Fruit fly (Drosophila melanogaster): ENCODE measurements around the gene Archease.

Archease gene

dm6 chr3R:21627752-21628151, 35.0 kb downstream of the Archease start:
- TF ChIP-seq CG10348 (GFP tag; IDR thresholded peaks at IDR 0.05): 0 out of 2 replicates have a peak, but pooled peaks have one; percentile 36
- peak; percentile 42 for TF ChIP-seq CG15710 (tag; optimal IDR thresholded peaks at IDR 0.05)
- TF ChIP-seq CG14655 (GFP tag; optimal IDR thresholded peaks at IDR 0.05): peak; percentile 86
- TF ChIP-seq Snoo (tag; optimal IDR thresholded peaks at IDR 0.05): peak; percentile 61
- peak; percentile 73 for TF ChIP-seq Pif1A (GFP tag; optimal IDR thresholded peaks at IDR 0.05)
- peak; percentile 46 for TF ChIP-seq Pif1B (GFP tag; optimal IDR thresholded peaks at IDR 0.05)
- TF ChIP-seq rn (GFP tag; IDR thresholded peaks at IDR 0.05): peak; percentile 53; the same call in 1 of the 2 replicates
- peak; percentile 79 for TF ChIP-seq CG4496 (GFP tag; IDR thresholded peaks at IDR 0.05)
- peak; percentile 75 for TF ChIP-seq Ets98B (GFP tag; IDR thresholded peaks at IDR 0.05)
- peak; percentile 77 for TF ChIP-seq CG12605 (GFP tag; IDR thresholded peaks at IDR 0.05)
- TF ChIP-seq gl (tag; optimal IDR thresholded peaks at IDR 0.05): no peak
- TF ChIP-seq CG17806 (tag; optimal IDR thresholded peaks at IDR 0.05): peak; percentile 70
- peak; percentile 51 for TF ChIP-seq CG34367 (tag; optimal IDR thresholded peaks at IDR 0.05)
- TF ChIP-seq EcR (GFP tag; optimal IDR thresholded peaks at IDR 0.05): no peak
- TF ChIP-seq fd96Ca (GFP tag; IDR thresholded peaks at IDR 0.05): peak; percentile 69; the same call in 2 of the 3 replicates
- TF ChIP-seq CG8301 (tag; optimal IDR thresholded peaks at IDR 0.05): peak; percentile 82
- peak; percentile 66 for TF ChIP-seq CG9948 (tag; optimal IDR thresholded peaks at IDR 0.05)
- TF ChIP-seq CG13204 (GFP tag; optimal IDR thresholded peaks at IDR 0.05): no peak
- TF ChIP-seq CG32121 (GFP tag; IDR thresholded peaks at IDR 0.05): peak; percentile 78
- peak; percentile 45 for TF ChIP-seq D1 (tag; optimal IDR thresholded peaks at IDR 0.05)
- peak; percentile 60 for TF ChIP-seq CG8159 (tag; optimal IDR thresholded peaks at IDR 0.05)

- TF ChIP-seq Pif1A (GFP tag; optimal IDR thresholded peaks at IDR 0.05) (no peak), EcR (GFP tag; optimal IDR thresholded peaks at IDR 0.05) (peak; percentile 69), CG8159 (tag; optimal IDR thresholded peaks at IDR 0.05) (no peak), CG17806 (tag; optimal IDR thresholded peaks at IDR 0.05) (no peak), Pif1B (GFP tag; optimal IDR thresholded peaks at IDR 0.05) (no peak), fd96Ca (GFP tag; IDR thresholded peaks at IDR 0.05) (no peak; the same call in 2 of the 3 replicates), CG15710 (tag; optimal IDR thresholded peaks at IDR 0.05) (peak; percentile 5), CG12605 (GFP tag; IDR thresholded peaks at IDR 0.05) (peak; percentile 67), D1 (tag; optimal IDR thresholded peaks at IDR 0.05) (no peak), CG32121 (GFP tag; IDR thresholded peaks at IDR 0.05) (no peak; the same call in 1 of the 2 replicates), CG10348 (GFP tag; IDR thresholded peaks at IDR 0.05) (no peak), CG9948 (tag; optimal IDR thresholded peaks at IDR 0.05) (no peak), gl (tag; optimal IDR thresholded peaks at IDR 0.05) (peak; percentile 3), rn (GFP tag; IDR thresholded peaks at IDR 0.05) (no peak), CG13204 (GFP tag; optimal IDR thresholded peaks at IDR 0.05) (peak; percentile 29), CG8301 (tag; optimal IDR thresholded peaks at IDR 0.05) (no peak), Ets98B (GFP tag; IDR thresholded peaks at IDR 0.05) (peak; percentile 17; the same call in 1 of the 2 replicates), CG14655 (GFP tag; optimal IDR thresholded peaks at IDR 0.05) (no peak), CG34367 (tag; optimal IDR thresholded peaks at IDR 0.05) (no peak), CG4496 (GFP tag; IDR thresholded peaks at IDR 0.05) (0 out of 3 replicates have a peak, but pooled peaks have one; percentile 5), Snoo (tag; optimal IDR thresholded peaks at IDR 0.05) (peak; percentile 3)
Observed at dm6 chr3R:21626103-21626897, 36.5 kb downstream of the Archease start.

- TF ChIP-seq EcR (GFP tag; optimal IDR thresholded peaks at IDR 0.05): peak; percentile 50
- TF ChIP-seq Snoo (tag; optimal IDR thresholded peaks at IDR 0.05): no peak
Observed at dm6 chr3R:21624352-21624954, 38.3 kb downstream of the Archease start.

- peak; percentile 29 for TF ChIP-seq EcR (GFP tag; optimal IDR thresholded peaks at IDR 0.05)
- TF ChIP-seq rn (GFP tag; IDR thresholded peaks at IDR 0.05): no peak
Observed at dm6 chr3R:21621448-21621847, 41.3 kb downstream of the Archease start.

dm6 chr3R:21619745-21620144, 43.0 kb downstream of the Archease start:
- TF ChIP-seq D1 (tag; optimal IDR thresholded peaks at IDR 0.05) (peak; percentile 44), Ets98B (GFP tag; IDR thresholded peaks at IDR 0.05) (no peak)

dm6 chr3R:21619117-21619650, 43.6 kb downstream of the Archease start, which contains the start of gene InR:
TSS of gene InR (minus strand) at chr3R:21619321.
- no peak for TF ChIP-seq CG8301 (tag; optimal IDR thresholded peaks at IDR 0.05)
- TF ChIP-seq fd96Ca (GFP tag; IDR thresholded peaks at IDR 0.05): no peak
- TF ChIP-seq rn (GFP tag; IDR thresholded peaks at IDR 0.05): no peak
- TF ChIP-seq CG14655 (GFP tag; optimal IDR thresholded peaks at IDR 0.05): no peak
- TF ChIP-seq CG4496 (GFP tag; IDR thresholded peaks at IDR 0.05): no peak
- peak; percentile 9 for TF ChIP-seq gl (tag; optimal IDR thresholded peaks at IDR 0.05)
- peak; percentile 70 for TF ChIP-seq EcR (GFP tag; optimal IDR thresholded peaks at IDR 0.05)
- no peak for TF ChIP-seq CG32121 (GFP tag; IDR thresholded peaks at IDR 0.05)
- no peak for TF ChIP-seq CG10348 (GFP tag; IDR thresholded peaks at IDR 0.05)
- TF ChIP-seq CG8159 (tag; optimal IDR thresholded peaks at IDR 0.05): peak; percentile 3
- TF ChIP-seq Pif1B (GFP tag; optimal IDR thresholded peaks at IDR 0.05): no peak
- no peak for TF ChIP-seq CG9948 (tag; optimal IDR thresholded peaks at IDR 0.05)
- peak; percentile 39 for TF ChIP-seq Pif1A (GFP tag; optimal IDR thresholded peaks at IDR 0.05)
- no peak for TF ChIP-seq Ets98B (GFP tag; IDR thresholded peaks at IDR 0.05)
- TF ChIP-seq Snoo (tag; optimal IDR thresholded peaks at IDR 0.05): peak; percentile 66
- TF ChIP-seq CG13204 (GFP tag; optimal IDR thresholded peaks at IDR 0.05): peak; percentile 20
- TF ChIP-seq CG17806 (tag; optimal IDR thresholded peaks at IDR 0.05): no peak
- peak; percentile 22 for TF ChIP-seq CG34367 (tag; optimal IDR thresholded peaks at IDR 0.05)
- no peak for TF ChIP-seq CG12605 (GFP tag; IDR thresholded peaks at IDR 0.05)
- peak; percentile 14 for TF ChIP-seq CG15710 (tag; optimal IDR thresholded peaks at IDR 0.05)
- TF ChIP-seq D1 (tag; optimal IDR thresholded peaks at IDR 0.05): no peak

Measured in whole organism, pupa.